Worm (Caenorhabditis elegans) whole organism, L4/young adult: ENCODE results near the gene C29A12.1.

Source experiments
- W03F9.2 ChIP-seq: fragments of 150-350 bp; optimal IDR thresholded peaks from 2 replicates; lab custom pipeline; 2014; ENCODE audit warnings: missing biosample characterization, missing genetic modification characterization
- dao-5 ChIP-seq: sonication (generic microtip); optimal IDR thresholded peaks from 2 replicates; lab custom pipeline; 2016; ENCODE audit warnings: missing genotype, missing genetic modification characterization, moderate library complexity, missing compliant biosample characterization

- TF ChIP-seq dao-5 (tag; lab: Kevin White, UChicago) (no peak), W03F9.2 (no peak)
These were observed 47.3 kb upstream of the C29A12.1 start for ce11 chrV:10860526-10861037.
